Fruit fly (Drosophila melanogaster): Measurements from ENCODE around the gene CG11035.

Gene CG11035

DNA sequence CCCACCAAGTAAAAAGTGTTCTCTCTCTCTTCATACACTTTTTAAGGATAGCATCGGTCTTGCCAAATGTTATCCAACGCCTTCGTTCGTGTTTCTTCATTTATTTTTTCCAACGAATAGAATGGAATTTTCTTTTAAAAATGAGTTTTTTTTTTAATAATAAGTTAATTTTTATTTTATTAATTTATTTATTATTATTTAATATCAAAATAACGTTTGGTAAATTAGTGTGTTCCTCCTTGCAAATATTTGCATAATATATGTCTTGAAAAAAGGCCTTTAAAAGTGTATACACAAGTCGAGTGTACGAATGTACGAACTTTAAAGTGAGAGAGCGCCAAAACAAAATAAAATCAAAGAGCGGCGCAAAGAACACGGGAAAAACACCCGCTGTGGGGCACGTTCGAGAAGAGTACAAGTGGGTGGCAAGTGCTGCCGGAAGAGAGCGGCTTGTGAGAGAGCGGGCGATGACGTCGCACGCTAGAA lies 5.6 kb downstream of the CG11035 start (continued):
- TF ChIP-seq zfh1 (GFP tag; IDR thresholded peaks at IDR 0.05) (0 out of 3 replicates have a peak, but pooled peaks have one; percentile 50), dmrt99B (tag; optimal IDR thresholded peaks at IDR 0.05) (peak; percentile 92), CG3847 (GFP tag; IDR thresholded peaks at IDR 0.05) (peak; percentile 82), CoRest (tag; optimal IDR thresholded peaks at IDR 0.05) (peak; percentile 97), CG18476 (GFP tag; optimal IDR thresholded peaks at IDR 0.05) (peak; percentile 64), CG7928 (GFP tag; optimal IDR thresholded peaks at IDR 0.05) (no peak), CG7357 (GFP tag; IDR thresholded peaks at IDR 0.05) (no peak), corto (GFP tag; optimal IDR thresholded peaks at IDR 0.05) (peak; percentile 29), C15 (GFP tag; IDR thresholded peaks at IDR 0.05) (no peak), Eip74EF (GFP tag; optimal IDR thresholded peaks at IDR 0.05) (peak in 1 of 2 experiments; percentile 88), CG11085 (GFP tag; IDR thresholded peaks at IDR 0.05) (no peak; the same call in 1 of the 2 replicates), en (GFP tag; optimal IDR thresholded peaks at IDR 0.05) (no peak), Hr39 (optimal IDR thresholded peaks at IDR 0.05) (no peak), CG13894 (tag; optimal IDR thresholded peaks at IDR 0.05) (peak; percentile 40), BEAF-32 (GFP tag; optimal IDR thresholded peaks at IDR 0.05) (no peak), CG12942 (GFP tag; optimal IDR thresholded peaks at IDR 0.05) (peak; percentile 81), Ada2b (GFP tag; IDR thresholded peaks at IDR 0.05) (peak; percentile 28; the same call in 1 of the 2 replicates), CG15696 (tag; optimal IDR thresholded peaks at IDR 0.05) (peak; percentile 16), fd3F (GFP tag; optimal IDR thresholded peaks at IDR 0.05) (peak; percentile 88), sd (tag; optimal IDR thresholded peaks at IDR 0.05) (no peak), ara (GFP tag; IDR thresholded peaks at IDR 0.05) (peak; percentile 26; the same call in 1 of the 2 replicates), cg (GFP tag; optimal IDR thresholded peaks at IDR 0.05) (no peak), Hr51 (GFP tag; optimal IDR thresholded peaks at IDR 0.05) (peak; percentile 41 to 96), Opbp (GFP tag; IDR thresholded peaks at IDR 0.05; ENCODE audit: partially characterized antibody) (no peak), CG3407 (GFP tag; optimal IDR thresholded peaks at IDR 0.05) (peak; percentile 73), CG4282 (GFP tag; optimal IDR thresholded peaks at IDR 0.05) (no peak), CG12744 (GFP tag; optimal IDR thresholded peaks at IDR 0.05) (no peak), CG10431 (GFP tag; optimal IDR thresholded peaks at IDR 0.05) (peak; percentile 85), CG1832 (GFP tag; optimal IDR thresholded peaks at IDR 0.05) (no peak), CG9215 (GFP tag; IDR thresholded peaks at IDR 0.05) (peak; percentile 68), ERR (GFP tag; optimal IDR thresholded peaks at IDR 0.05) (no peak), CG6791 (GFP tag; IDR thresholded peaks at IDR 0.05; ENCODE audit: partially characterized antibody) (peak; percentile 39; the same call in 1 of the 3 replicates), ac (GFP tag; optimal IDR thresholded peaks at IDR 0.05) (no peak), gt (GFP tag; IDR thresholded peaks at IDR 0.05) (no peak), Aef1 (GFP tag; IDR thresholded peaks at IDR 0.05) (peak; percentile 53; the same call in 2 of the 3 replicates), CG12659 (GFP tag; optimal IDR thresholded peaks at IDR 0.05) (peak; percentile 94), CG6272 (GFP tag; IDR thresholded peaks at IDR 0.05) (no peak), Ssrp (tag; optimal IDR thresholded peaks at IDR 0.05) (peak; percentile 93), CG4617 (GFP tag; optimal IDR thresholded peaks at IDR 0.05; ENCODE audit: borderline replicate concordance) (peak; percentile 67), jigr1 (GFP tag; IDR thresholded peaks at IDR 0.05) (no peak), CG10321 (GFP tag; IDR thresholded peaks at IDR 0.05) (peak; percentile 44; the same call in 1 of the 2 replicates), CG6175 (GFP tag; IDR thresholded peaks at IDR 0.05) (no peak; the same call in 2 of the 3 replicates), cas (GFP tag; IDR thresholded peaks at IDR 0.05) (no peak), CG6765 (GFP tag; optimal IDR thresholded peaks at IDR 0.05) (peak; percentile 68), knrl (GFP tag; IDR thresholded peaks at IDR 0.05; ENCODE audit: partially characterized antibody) (no peak), CG32772 (GFP tag; IDR thresholded peaks at IDR 0.05) (peak; percentile 56; the same call in 1 of the 2 replicates), Antp (GFP tag; optimal IDR thresholded peaks at IDR 0.05) (no peak), zf30C (GFP tag; optimal IDR thresholded peaks at IDR 0.05) (no peak), ATbp (GFP tag; optimal IDR thresholded peaks at IDR 0.05) (peak; percentile 86)
